Fruit fly (Drosophila melanogaster): Measurements from ENCODE around the gene Daao2.

DNA sequence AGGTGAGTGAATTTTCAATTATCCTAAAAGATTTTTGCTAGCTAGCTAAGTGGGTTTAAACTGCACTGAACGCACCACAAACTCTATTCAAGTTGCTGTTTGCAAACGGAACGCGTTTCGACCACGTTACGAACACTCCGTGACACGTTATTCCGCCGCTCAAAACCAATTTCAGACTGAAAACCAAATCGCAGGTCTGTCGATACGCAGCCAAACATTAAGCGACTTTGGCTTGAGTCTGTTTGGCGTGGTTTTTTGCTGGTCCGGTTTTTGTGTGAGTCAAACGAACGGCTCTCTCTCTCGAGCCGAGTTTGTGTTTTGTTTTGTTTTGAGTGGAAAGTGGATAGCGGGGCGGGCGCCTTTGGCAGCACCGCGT lies 8.4 kb upstream of the Daao2 start:
- TF ChIP-seq CG4496 (GFP tag; IDR thresholded peaks at IDR 0.05) = no peak
- TF ChIP-seq CG34367 (tag; optimal IDR thresholded peaks at IDR 0.05) = no peak
- TF ChIP-seq EcR (GFP tag; optimal IDR thresholded peaks at IDR 0.05) = no peak
- TF ChIP-seq D1 (tag; optimal IDR thresholded peaks at IDR 0.05) = no peak
- no peak for TF ChIP-seq CG12605 (GFP tag; IDR thresholded peaks at IDR 0.05)
- TF ChIP-seq Ets98B (GFP tag; IDR thresholded peaks at IDR 0.05) = no peak
- TF ChIP-seq gl (tag; optimal IDR thresholded peaks at IDR 0.05) = no peak
- no peak for TF ChIP-seq CG15710 (tag; optimal IDR thresholded peaks at IDR 0.05)

Data from whole organism, pupa.